Worm (Caenorhabditis elegans): ENCODE measurements around the gene Y42A5A.3.

Y42A5A.3 gene

DNA sequence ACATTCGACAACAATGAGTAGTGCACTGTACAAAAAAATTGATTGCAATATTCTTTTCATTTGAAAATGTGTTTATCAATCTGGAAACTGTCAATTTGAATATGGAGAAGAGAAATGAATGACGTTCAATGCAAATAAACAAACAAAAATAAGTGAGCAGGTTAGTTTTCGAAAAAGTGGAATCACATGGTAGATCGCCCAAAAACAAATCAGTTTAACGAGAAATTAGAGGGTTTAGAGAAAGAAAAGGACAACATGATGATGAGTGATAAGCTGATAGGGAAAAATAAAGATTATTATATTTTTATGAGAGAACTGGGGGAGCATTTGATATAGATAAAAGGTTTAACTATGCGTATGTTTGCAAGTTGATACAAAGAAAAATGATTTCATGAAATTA lies 26.5 kb downstream of the Y42A5A.3 start, which contains the start of gene T04C12.8 (continued):
- TF ChIP-seq madf-9 (GFP tag; conservative IDR thresholded peaks at IDR 0.05): no peak
- peak; percentile 94 for TF ChIP-seq pqm-1 (tag; optimal IDR thresholded peaks at IDR 0.05)
- TF ChIP-seq nhr-42 (GFP tag; IDR thresholded peaks at IDR 0.05): 0 out of 2 replicates have a peak, but pooled peaks have one; percentile 5
- no peak for TF ChIP-seq ceh-32 (tag; optimal IDR thresholded peaks at IDR 0.05; ENCODE audit: poor library complexity)
- TF ChIP-seq daf-8 (GFP tag; IDR thresholded peaks at IDR 0.05): no peak
- no peak for TF ChIP-seq zip-11 (GFP tag; IDR thresholded peaks at IDR 0.05)
- TF ChIP-seq lin-15B (tag; optimal IDR thresholded peaks at IDR 0.05): no peak
- TF ChIP-seq zip-2 (tag; optimal IDR thresholded peaks at IDR 0.05): no peak
- TF ChIP-seq tra-1 (GFP tag; IDR thresholded peaks at IDR 0.05): peak; percentile 61; the same call in 1 of the 2 replicates
- no peak for TF ChIP-seq spr-1 (tag; optimal IDR thresholded peaks at IDR 0.05)
- no peak for TF ChIP-seq zfp-2 (tag; optimal IDR thresholded peaks at IDR 0.05)
- TF ChIP-seq fos-1 (tag; optimal IDR thresholded peaks at IDR 0.05): no peak
- no peak for TF ChIP-seq zag-1 (tag; optimal IDR thresholded peaks at IDR 0.05)
- TF ChIP-seq lin-13 (GFP tag; optimal IDR thresholded peaks at IDR 0.05): no peak
- no peak for TF ChIP-seq skn-1 (tag; optimal IDR thresholded peaks at IDR 0.05)
- no peak for TF ChIP-seq ama-1 (optimal IDR thresholded peaks at IDR 0.05)
- no peak for TF ChIP-seq nhr-41 (GFP tag; IDR thresholded peaks at IDR 0.05)
- TF ChIP-seq aha-1 (tag): no peak
- no peak for TF ChIP-seq fkh-10 (GFP tag; optimal IDR thresholded peaks at IDR 0.05)
- TF ChIP-seq T26A8.4 (GFP tag; IDR thresholded peaks at IDR 0.05): peak; percentile 36; the same call in 1 of the 2 replicates
- TF ChIP-seq Y48G9A.11 (GFP tag; IDR thresholded peaks at IDR 0.05): no peak
- no peak for TF ChIP-seq ceh-82 (tag; optimal IDR thresholded peaks at IDR 0.05)
- no peak for TF ChIP-seq sdz-12 (GFP tag; optimal IDR thresholded peaks at IDR 0.05)
- TF ChIP-seq mxl-3 (GFP tag; optimal IDR thresholded peaks at IDR 0.05): peak; percentile 54
- 0 out of 2 replicates have a peak, but pooled peaks have one; percentile 41 for TF ChIP-seq ceh-20 (GFP tag; IDR thresholded peaks at IDR 0.05)
- TF ChIP-seq nhr-237 (tag; optimal IDR thresholded peaks at IDR 0.05): no peak
- no peak for TF ChIP-seq unc-62 (GFP tag; optimal IDR thresholded peaks at IDR 0.05 in 1 of 2)
- TF ChIP-seq unc-62 (tag; optimal IDR thresholded peaks at IDR 0.05): no peak
- peak; percentile 65; the same call in 1 of the 2 replicates for TF ChIP-seq saeg-2 (GFP tag; IDR thresholded peaks at IDR 0.05)
- TF ChIP-seq ztf-11 (tag; optimal IDR thresholded peaks at IDR 0.05): no peak
- TF ChIP-seq lsy-2 (tag; optimal IDR thresholded peaks at IDR 0.05): peak in 1 of 2 experiments; percentile 53

DNA sequence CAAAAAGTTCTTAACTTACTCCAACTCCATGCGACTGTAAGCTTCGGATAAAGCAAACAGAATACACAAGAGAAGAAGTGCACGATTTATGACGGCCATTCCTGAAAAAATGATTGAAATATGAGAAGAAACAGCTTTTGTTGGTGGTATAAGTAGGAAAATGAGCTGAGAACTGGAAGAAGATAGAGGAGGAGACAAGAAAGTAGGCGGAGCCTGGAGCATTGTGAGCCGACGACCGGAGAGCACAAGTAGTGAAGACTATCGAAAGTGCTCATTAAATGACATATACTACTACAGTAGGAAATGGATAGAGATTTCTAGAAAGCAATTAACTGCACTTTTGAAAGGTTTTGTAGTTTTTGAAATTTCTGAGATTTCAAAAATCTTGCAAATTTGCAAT lies 30.3 kb downstream of the Y42A5A.3 start, which contains the start of gene nlp-80:
TSS of gene nlp-80 (minus strand) at position 101 of the 400 bp plus-strand sequence.
- TF ChIP-seq madf-5 (GFP tag; IDR thresholded peaks at IDR 0.05) (no peak), set-16 (GFP tag; IDR thresholded peaks at IDR 0.05) (no peak), zag-1 (tag; optimal IDR thresholded peaks at IDR 0.05) (no peak), duxl-1 (tag; optimal IDR thresholded peaks at IDR 0.05; ENCODE audit: poor library complexity) (no peak), ctbp-1 (GFP tag; IDR thresholded peaks at IDR 0.05) (no peak), mdt-29 (GFP tag; IDR thresholded peaks at IDR 0.05) (no peak), F44E2.7 (GFP tag; IDR thresholded peaks at IDR 0.05) (no peak), skn-1 (tag; optimal IDR thresholded peaks at IDR 0.05) (no peak), ces-1 (GFP tag; optimal IDR thresholded peaks at IDR 0.05) (no peak), dpl-1 (GFP tag; optimal IDR thresholded peaks at IDR 0.05) (no peak), lin-39 (tag; optimal IDR thresholded peaks at IDR 0.05) (no peak), ceh-44 (GFP tag; IDR thresholded peaks at IDR 0.05) (no peak)

- TF ChIP-seq unc-62 (GFP tag; optimal IDR thresholded peaks at IDR 0.05 in 1 of 2) (peak in 1 of 2 experiments; percentile 4), unc-62 (tag; optimal IDR thresholded peaks at IDR 0.05) (no peak), mdt-29 (GFP tag; IDR thresholded peaks at IDR 0.05) (no peak), aha-1 (tag) (peak; percentile 23), zip-2 (tag; optimal IDR thresholded peaks at IDR 0.05) (no peak), aly-2 (tag; optimal IDR thresholded peaks at IDR 0.05) (no peak)
Observed at ce11 chrV:11063115-11063514, 32.7 kb downstream of the Y42A5A.3 start, which contains the start of gene T04C12.9. Gene T04C12.9, minus strand, starts transcription at chrV:11063215.

Data from whole organism, L4 larva.